Worm (Caenorhabditis elegans) whole organism, young adult: Measurements from ENCODE around the gene dve-1.

Source experiments
- B0019.2 ChIP-seq: fragments of 200-800 bp; sonication (Bioruptor generic); conservative IDR thresholded peaks from 2 replicates; pipeline ENCODE4 v1.3.6; 2022; ENCODE audit warnings: missing genetic modification reagents, missing genetic modification characterization, missing compliant biosample characterization
- B0035.1 ChIP-seq: sonication (generic microtip); optimal IDR thresholded peaks from 2 replicates; lab custom pipeline; 2016; ENCODE audit warnings: missing genetic modification characterization, mild to moderate bottlenecking, missing compliant biosample characterization, missing genotype, missing genetic modification reagents
- B0261.1 ChIP-seq: sonication (generic microtip); optimal IDR thresholded peaks from 2 replicates; lab custom pipeline; 2016; ENCODE audit warnings: mild to moderate bottlenecking, missing genetic modification characterization, moderate library complexity, missing compliant biosample characterization
- B0336.3 ChIP-seq: fragments of 200-800 bp; sonication (Bioruptor generic); IDR thresholded peaks from 2 replicates; pipeline ENCODE4 v1.3.6; 2022; ENCODE audit warnings: missing genetic modification characterization, missing compliant biosample characterization
- C17E4.6 ChIP-seq: fragments of 200-800 bp; sonication (Bioruptor generic); IDR thresholded peaks from 2 replicates; pipeline ENCODE4 v1.3.6; 2022; ENCODE audit warnings: missing genetic modification reagents, missing genetic modification characterization, missing compliant biosample characterization
- F10E7.11 ChIP-seq: sonication (generic microtip); optimal IDR thresholded peaks from 2 replicates; lab custom pipeline; 2017; ENCODE audit warnings: mild to moderate bottlenecking, missing genetic modification characterization, moderate library complexity, missing compliant biosample characterization
- F49E8.2 ChIP-seq: sonication (generic microtip); optimal IDR thresholded peaks from 3 replicates; lab custom pipeline; 2017; ENCODE audit warnings: missing genetic modification characterization, mild to moderate bottlenecking, missing compliant biosample characterization, antibody characterized with exemption, moderate library complexity; ENCODE audit not compliant: insufficient read depth
- F57A8.1 ChIP-seq: fragments of 200-800 bp; sonication (Bioruptor generic); optimal IDR thresholded peaks from 2 replicates; lab custom pipeline; 2018; ENCODE audit warnings: mild to moderate bottlenecking, missing genetic modification characterization, moderate library complexity, missing compliant biosample characterization
- K11D2.4 ChIP-seq: fragments of 200-800 bp; sonication (Bioruptor generic); IDR thresholded peaks from 2 replicates; pipeline ENCODE4 v1.3.6; 2022; ENCODE audit warnings: missing genetic modification reagents, missing genetic modification characterization, missing compliant biosample characterization
- T07F8.4 ChIP-seq: sonication (generic microtip); optimal IDR thresholded peaks from 2 replicates; lab custom pipeline; 2016; ENCODE audit warnings: mild to moderate bottlenecking, missing genetic modification characterization, moderate library complexity, missing compliant biosample characterization
- Y56A3A.18 ChIP-seq: fragments of 200-800 bp; sonication (Bioruptor generic); IDR thresholded peaks from 2 replicates; pipeline ENCODE4 v1.3.6; 2022; ENCODE audit warnings: missing genetic modification reagents, missing genetic modification characterization, missing compliant biosample characterization
- ama-1 ChIP-seq, 3 experiments: fragments of 150-350 bp in 1 of 3; sonication (generic microtip) in 2 of 3; optimal IDR thresholded peaks; 2 replicates each; lab custom pipeline; 2014 to 2018; ENCODE audit warnings: missing biosample characterization in 2 of 3, missing genetic modification characterization in 2 of 3, missing genetic modification reagents in 2 of 3
- aptf-2 ChIP-seq: fragments of 200-800 bp; sonication (Bioruptor generic); conservative IDR thresholded peaks from 2 replicates; pipeline ENCODE4 v1.3.6; 2022; ENCODE audit warnings: missing genetic modification reagents, missing genetic modification characterization, missing compliant biosample characterization
- ceh-100 ChIP-seq: fragments of 200-800 bp; sonication (Bioruptor generic); IDR thresholded peaks from 2 replicates; pipeline ENCODE4 v1.3.6; 2022; ENCODE audit warnings: missing genetic modification reagents, missing genetic modification characterization, missing compliant biosample characterization
- ceh-91 ChIP-seq: fragments of 200-800 bp; sonication (Bioruptor generic); IDR thresholded peaks from 2 replicates; pipeline ENCODE4 v1.3.6; 2022; ENCODE audit warnings: missing genetic modification reagents, missing genetic modification characterization, missing compliant biosample characterization
- dox-1 ChIP-seq: fragments of 200-800 bp; sonication (Bioruptor generic); IDR thresholded peaks from 2 replicates; pipeline ENCODE4 v1.3.6; 2022; ENCODE audit warnings: missing genetic modification reagents, missing genetic modification characterization, missing compliant biosample characterization
- dpl-1 ChIP-seq: fragments of 150-350 bp; optimal IDR thresholded peaks from 2 replicates; lab custom pipeline; 2014; ENCODE audit warnings: missing biosample characterization, missing genetic modification reagents, missing genetic modification characterization
- egl-18 ChIP-seq: fragments of 200-800 bp; sonication (Bioruptor generic); IDR thresholded peaks from 2 replicates; pipeline ENCODE4 v1.3.6; 2022; ENCODE audit warnings: missing genetic modification reagents, missing genetic modification characterization, missing compliant biosample characterization
- egrh-3 ChIP-seq: fragments of 200-800 bp; sonication (Bioruptor generic); IDR thresholded peaks from 2 replicates; pipeline ENCODE4 v1.3.6; 2022; ENCODE audit warnings: missing genetic modification reagents, missing genetic modification characterization, missing compliant biosample characterization
- gei-17 ChIP-seq: fragments of 200-800 bp; sonication (Bioruptor generic); optimal IDR thresholded peaks from 2 replicates; lab custom pipeline; 2018; ENCODE audit warnings: mild to moderate bottlenecking, missing genetic modification characterization, missing compliant biosample characterization
- him-1 ChIP-seq: sonication (generic microtip); optimal IDR thresholded peaks from 2 replicates; lab custom pipeline; 2016; ENCODE audit warnings: missing genotype, missing genetic modification reagents, missing genetic modification characterization, missing compliant biosample characterization
- hlh-26 ChIP-seq: fragments of 200-800 bp; sonication (Bioruptor generic); conservative IDR thresholded peaks from 2 replicates; pipeline ENCODE4 v1.3.6; 2022; ENCODE audit warnings: missing genetic modification reagents, missing genetic modification characterization, missing compliant biosample characterization
- hmg-1.2 ChIP-seq: fragments of 200-800 bp; sonication (Bioruptor generic); IDR thresholded peaks from 2 replicates; pipeline ENCODE4 v1.3.6; 2022; ENCODE audit warnings: missing genetic modification reagents, missing genetic modification characterization, missing compliant biosample characterization
- hrde-1 ChIP-seq: sonication (generic microtip); optimal IDR thresholded peaks from 2 replicates; lab custom pipeline; 2016; ENCODE audit warnings: missing genetic modification characterization, mild to moderate bottlenecking, missing compliant biosample characterization, moderate library complexity, missing genotype, missing genetic modification reagents, borderline replicate concordance
- hsf-1 ChIP-seq: fragments of 200-800 bp; sonication (Bioruptor generic); IDR thresholded peaks from 2 replicates; pipeline ENCODE4 v1.3.6; 2022; ENCODE audit warnings: missing genetic modification reagents, missing genetic modification characterization, missing compliant biosample characterization
- let-526 ChIP-seq: fragments of 200-800 bp; sonication (Bioruptor generic); IDR thresholded peaks from 2 replicates; pipeline ENCODE4 v1.3.6; 2022; ENCODE audit warnings: missing genetic modification reagents, missing genetic modification characterization, missing compliant biosample characterization
- let-607 ChIP-seq, 2 experiments: fragments of 200-800 bp in 1 of 2; sonication (Bioruptor generic) in 1 of 2; sonication (generic microtip) in 1 of 2; optimal IDR thresholded peaks; 2 replicates each; lab custom pipeline; 2016 to 2018; ENCODE audit warnings: mild to moderate bottlenecking in 2 of 2, missing compliant biosample characterization in 2 of 2, missing genetic modification characterization in 2 of 2, moderate library complexity in 2 of 2, missing genotype in 1 of 2
- lin-26 ChIP-seq: fragments of 200-800 bp; sonication (Bioruptor generic); IDR thresholded peaks from 2 replicates; pipeline ENCODE4 v1.3.6; 2022; ENCODE audit warnings: missing genetic modification reagents, missing genetic modification characterization, missing compliant biosample characterization
- lin-40 ChIP-seq: sonication (generic microtip); optimal IDR thresholded peaks from 2 replicates; lab custom pipeline; 2016; ENCODE audit warnings: missing genetic modification characterization, mild to moderate bottlenecking, missing compliant biosample characterization, missing genotype, missing genetic modification reagents
- lir-1 ChIP-seq: fragments of 200-800 bp; sonication (Bioruptor generic); conservative IDR thresholded peaks from 2 replicates; pipeline ENCODE4 v1.3.6; 2022; ENCODE audit warnings: missing genetic modification reagents, missing genetic modification characterization, missing compliant biosample characterization
- lsl-1 ChIP-seq: fragments of 200-800 bp; sonication (Bioruptor generic); optimal IDR thresholded peaks from 2 replicates; lab custom pipeline; 2018; ENCODE audit warnings: mild to moderate bottlenecking, missing genetic modification characterization, moderate library complexity, missing compliant biosample characterization
- madf-10 ChIP-seq: sonication (generic microtip); optimal IDR thresholded peaks from 2 replicates; lab custom pipeline; 2016; ENCODE audit warnings: mild to moderate bottlenecking, missing genetic modification characterization, missing compliant biosample characterization
- mes-4 ChIP-seq: sonication (generic microtip); optimal IDR thresholded peaks from 2 replicates; lab custom pipeline; 2016; ENCODE audit warnings: missing genotype, missing genetic modification characterization, missing compliant biosample characterization
- nfyb-1 ChIP-seq: fragments of 200-800 bp; sonication (Bioruptor generic); IDR thresholded peaks from 2 replicates; pipeline ENCODE4 v1.3.6; 2022; ENCODE audit warnings: missing genetic modification reagents, missing genetic modification characterization, missing compliant biosample characterization
- nhr-120 ChIP-seq: fragments of 200-800 bp; sonication (Bioruptor generic); IDR thresholded peaks from 2 replicates; pipeline ENCODE4 v1.3.6; 2022; ENCODE audit warnings: missing genetic modification characterization, missing compliant biosample characterization
- rcor-1 ChIP-seq: fragments of 200-800 bp; sonication (Bioruptor generic); IDR thresholded peaks from 2 replicates; pipeline ENCODE4 v1.3.6; 2022; ENCODE audit warnings: missing genetic modification reagents, missing genetic modification characterization, missing compliant biosample characterization
- sdz-38 ChIP-seq: sonication (generic microtip); optimal IDR thresholded peaks from 2 replicates; lab custom pipeline; 2016; ENCODE audit warnings: missing genotype, missing genetic modification characterization, missing compliant biosample characterization
- sea-2 ChIP-seq: fragments of 200-800 bp; sonication (Bioruptor generic); IDR thresholded peaks from 2 replicates; pipeline ENCODE4 v1.3.6; 2022; ENCODE audit warnings: missing genetic modification characterization, missing compliant biosample characterization
- unc-62 ChIP-seq: fragments of 150-350 bp; optimal IDR thresholded peaks from 2 replicates; lab custom pipeline; 2014; ENCODE audit warnings: missing biosample characterization, missing genetic modification reagents, missing genetic modification characterization
- zfh-2 ChIP-seq: fragments of 200-800 bp; sonication (Bioruptor generic); conservative IDR thresholded peaks from 2 replicates; pipeline ENCODE4 v1.3.6; 2022; ENCODE audit warnings: missing genetic modification reagents, missing genetic modification characterization, missing compliant biosample characterization
- zim-3 ChIP-seq: sonication (generic microtip); optimal IDR thresholded peaks from 2 replicates; lab custom pipeline; 2017; ENCODE audit warnings: mild to moderate bottlenecking, missing genetic modification characterization, moderate library complexity, missing compliant biosample characterization
- ztf-18 ChIP-seq: sonication (generic microtip); optimal IDR thresholded peaks from 2 replicates; lab custom pipeline; 2016; ENCODE audit warnings: missing genotype, mild to moderate bottlenecking, missing genetic modification characterization, missing compliant biosample characterization
- ztf-26 ChIP-seq: sonication (generic microtip); optimal IDR thresholded peaks from 2 replicates; lab custom pipeline; 2017; ENCODE audit warnings: missing genetic modification characterization, missing compliant biosample characterization

The dve-1 gene

ce11 chrX:421785-422657, 11.6 kb downstream of the dve-1 start:
- TF ChIP-seq ztf-18 (tag; lab: Kevin White, UChicago) (no peak), ztf-26 (tag; lab: Kevin White, UChicago) (peak; percentile 68), nhr-120 (GFP tag; lab: Robert Waterston, UW) (0 out of 2 replicates have a peak, but pooled peaks have one; percentile 14), zfh-2 (GFP tag; lab: Robert Waterston, UW) (peak; percentile 89), hmg-1.2 (GFP tag; lab: Robert Waterston, UW) (no peak), hlh-26 (GFP tag; lab: Robert Waterston, UW) (0 out of 2 replicates have a peak, but pooled peaks have one; percentile 53), lin-26 (peak; percentile 85), let-607 (tag; optimal IDR thresholded peaks at IDR 0.05; lab: Kevin White, UChicago) (peak in 1 of 2 experiments; percentile 1), ceh-100 (GFP tag; lab: Robert Waterston, UW) (no peak), sea-2 (no peak), egrh-3 (GFP tag; lab: Robert Waterston, UW) (peak; percentile 76; the same call in 1 of the 2 replicates), mes-4 (tag; lab: Kevin White, UChicago) (peak; percentile 25), dox-1 (GFP tag; lab: Robert Waterston, UW) (0 out of 2 replicates have a peak, but pooled peaks have one; percentile 5), lin-40 (peak; percentile 90), B0035.1 (tag; lab: Kevin White, UChicago) (peak; percentile 11)

- TF ChIP-seq dpl-1 (no peak), ceh-91 (GFP tag; lab: Robert Waterston, UW) (no peak), hsf-1 (GFP tag; lab: Robert Waterston, UW) (no peak), rcor-1 (GFP tag; lab: Robert Waterston, UW) (no peak), aptf-2 (GFP tag; lab: Robert Waterston, UW) (no peak), mes-4 (tag; lab: Kevin White, UChicago) (no peak), lin-40 (no peak), C17E4.6 (no peak), zim-3 (no peak), lir-1 (GFP tag; lab: Robert Waterston, UW) (no peak), ceh-100 (GFP tag; lab: Robert Waterston, UW) (no peak), him-1 (tag; lab: Kevin White, UChicago) (no peak), nfyb-1 (no peak), unc-62 (no peak), F49E8.2 (tag; lab: Kevin White, UChicago) (no peak), sea-2 (no peak), B0019.2 (GFP tag; lab: Robert Waterston, UW) (no peak), hrde-1 (tag; lab: Kevin White, UChicago) (no peak)
- TF ChIP-seq, all 124 proteins: peak for 0
Measured at ce11 chrX:421407-421784, 12.2 kb downstream of the dve-1 start, which contains the start of gene col-19. TSS of gene col-19 (plus strand) at chrX:421707.

- TF ChIP-seq ama-1 (optimal IDR thresholded peaks at IDR 0.05; lab: Kevin White, UChicago): no peak
- TF ChIP-seq ama-1 (GFP tag; optimal IDR thresholded peaks at IDR 0.05; lab: Kevin White, UChicago): peak in 1 of 2 experiments; percentile 26
- peak; percentile 83 for TF ChIP-seq him-1 (tag; lab: Kevin White, UChicago)
- no peak for TF ChIP-seq F57A8.1 (GFP tag; lab: Kevin White, UChicago)
- TF ChIP-seq F10E7.11 (tag; lab: Kevin White, UChicago): peak; percentile 82
- 0 out of 2 replicates have a peak, but pooled peaks have one; percentile 11 for TF ChIP-seq C17E4.6
- TF ChIP-seq B0336.3: peak; percentile 96
- no peak for TF ChIP-seq sdz-38 (tag; lab: Kevin White, UChicago)
- peak; percentile 70 for TF ChIP-seq Y56A3A.18 (GFP tag; lab: Robert Waterston, UW)
- peak; percentile 27; the same call in 1 of the 2 replicates for TF ChIP-seq let-526 (GFP tag; lab: Robert Waterston, UW)
- TF ChIP-seq egl-18: peak; percentile 86
- peak; percentile 91 for TF ChIP-seq madf-10 (tag; lab: Kevin White, UChicago)
- TF ChIP-seq gei-17: peak; percentile 95
- TF ChIP-seq nfyb-1: peak; percentile 89
- peak; percentile 89 for TF ChIP-seq K11D2.4
- TF ChIP-seq lsl-1: no peak
- peak; percentile 90 for TF ChIP-seq B0261.1 (tag; lab: Kevin White, UChicago)
- peak; percentile 74 for TF ChIP-seq T07F8.4 (tag; lab: Kevin White, UChicago)
Measured at ce11 chrX:410073-410572, 23.5 kb downstream of the dve-1 start.
